Worm (Caenorhabditis elegans): ENCODE data around the gene dpy-2.

DNA sequence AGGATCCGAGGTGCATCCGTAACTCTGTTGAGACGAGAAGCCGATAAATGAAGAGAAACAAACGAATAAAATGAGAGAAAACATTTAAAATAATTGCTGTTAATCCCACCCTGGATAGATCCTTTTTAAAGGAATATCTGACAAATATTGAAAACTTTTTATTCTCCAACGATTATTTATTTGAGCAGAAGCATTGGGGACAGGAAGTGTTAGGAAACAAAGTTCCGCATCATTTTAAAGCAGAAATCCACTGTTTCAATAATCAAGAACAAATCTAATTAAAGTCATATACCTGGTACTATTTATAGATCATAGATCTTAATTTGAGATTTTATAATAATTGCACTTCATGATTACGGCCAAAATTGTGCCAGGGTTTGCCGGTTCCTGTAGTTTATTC is 36.8 kb downstream of the dpy-2 start, which contains the start of gene F41G3.20:
- TF ChIP-seq lin-11 (tag; optimal IDR thresholded peaks at IDR 0.05) (no peak), ama-1 (optimal IDR thresholded peaks at IDR 0.05) (no peak), ceh-34 (tag; optimal IDR thresholded peaks at IDR 0.05) (no peak)
